Fruit fly (Drosophila melanogaster) whole organism, pupa: ENCODE measurements around the gene Alms1a.

Experiments used
- CG10348 ChIP-seq: fragments of 200-800 bp; sonication (Bioruptor generic); IDR thresholded peaks from 2 replicates; pipeline ENCODE4 v1.3.6; 2022; ENCODE audit warnings: missing biosample characterization, missing genetic modification characterization
- CG12605 ChIP-seq: fragments of 200-800 bp; sonication (Bioruptor generic); IDR thresholded peaks from 2 replicates; pipeline ENCODE4 v1.3.6; 2022; ENCODE audit warnings: missing biosample characterization, missing genetic modification characterization
- CG13204 ChIP-seq: fragments of 200-800 bp; sonication (Bioruptor generic); optimal IDR thresholded peaks from 2 replicates; lab custom pipeline; 2018; ENCODE audit warnings: missing biosample characterization, mild to moderate bottlenecking, missing genetic modification characterization, moderate library complexity
- CG14655 ChIP-seq: fragments of 200-800 bp; sonication (Bioruptor generic); optimal IDR thresholded peaks from 3 replicates; lab custom pipeline; 2017; ENCODE audit warnings: mild to moderate bottlenecking, missing biosample characterization, missing genetic modification reagents, missing genetic modification characterization
- CG15710 ChIP-seq: fragments of 200-800 bp; sonication (Bioruptor generic); optimal IDR thresholded peaks from 2 replicates; lab custom pipeline; 2018; ENCODE audit warnings: missing biosample characterization, mild to moderate bottlenecking, missing genetic modification characterization, moderate library complexity
- CG17806 ChIP-seq: fragments of 200-800 bp; sonication (Bioruptor generic); optimal IDR thresholded peaks from 2 replicates; lab custom pipeline; 2018; ENCODE audit warnings: missing biosample characterization, mild to moderate bottlenecking, missing genetic modification characterization, moderate library complexity
- CG32121 ChIP-seq: fragments of 200-800 bp; sonication (Bioruptor generic); IDR thresholded peaks from 2 replicates; pipeline ENCODE4 v1.3.6; 2022; ENCODE audit warnings: missing biosample characterization, missing genetic modification characterization
- CG34367 ChIP-seq: fragments of 200-800 bp; sonication (Bioruptor generic); optimal IDR thresholded peaks from 2 replicates; lab custom pipeline; 2018; ENCODE audit warnings: missing biosample characterization, mild to moderate bottlenecking, missing genetic modification characterization
- CG4496 ChIP-seq: fragments of 200-800 bp; sonication (Bioruptor generic); IDR thresholded peaks from 3 replicates; pipeline ENCODE4 v1.3.6; 2022; ENCODE audit warnings: missing biosample characterization, missing genetic modification characterization
- CG8159 ChIP-seq: fragments of 200-800 bp; sonication (Bioruptor generic); optimal IDR thresholded peaks from 3 replicates; lab custom pipeline; 2018; ENCODE audit warnings: missing biosample characterization, mild to moderate bottlenecking, missing genetic modification characterization, moderate library complexity
- CG8301 ChIP-seq: fragments of 200-800 bp; sonication (Bioruptor generic); optimal IDR thresholded peaks from 2 replicates; lab custom pipeline; 2018; ENCODE audit warnings: missing biosample characterization, mild to moderate bottlenecking, missing genetic modification characterization
- CG9948 ChIP-seq: fragments of 200-800 bp; sonication (Bioruptor generic); optimal IDR thresholded peaks from 2 replicates; lab custom pipeline; 2018; ENCODE audit warnings: missing biosample characterization, mild to moderate bottlenecking, missing genetic modification characterization, moderate library complexity
- D1 ChIP-seq: fragments of 200-800 bp; sonication (Bioruptor generic); optimal IDR thresholded peaks from 2 replicates; lab custom pipeline; 2018; ENCODE audit warnings: missing biosample characterization, mild to moderate bottlenecking, missing genetic modification characterization, moderate library complexity
- EcR ChIP-seq: fragments of 200-800 bp; sonication (Bioruptor generic); optimal IDR thresholded peaks from 3 replicates; lab custom pipeline; 2019; ENCODE audit warnings: missing biosample characterization, missing genetic modification characterization, mild to moderate bottlenecking, moderate library complexity, missing genetic modification reagents
- Ets98B ChIP-seq: fragments of 200-800 bp; sonication (Bioruptor generic); IDR thresholded peaks from 2 replicates; pipeline ENCODE4 v1.3.6; 2022; ENCODE audit warnings: missing biosample characterization, missing genetic modification characterization
- Pif1A ChIP-seq: fragments of 200-800 bp; sonication (Bioruptor generic); optimal IDR thresholded peaks from 3 replicates; lab custom pipeline; 2016; ENCODE audit warnings: missing biosample characterization, missing genetic modification characterization
- Pif1B ChIP-seq: fragments of 200-800 bp; sonication (Bioruptor generic); optimal IDR thresholded peaks from 3 replicates; lab custom pipeline; 2016; ENCODE audit warnings: missing biosample characterization, missing genetic modification characterization
- Snoo ChIP-seq: fragments of 200-800 bp; sonication (Bioruptor generic); optimal IDR thresholded peaks from 3 replicates; lab custom pipeline; 2017; ENCODE audit warnings: missing biosample characterization, mild to moderate bottlenecking, missing genetic modification characterization, inconsistent platforms
- fd96Ca ChIP-seq: fragments of 200-800 bp; sonication (Bioruptor generic); IDR thresholded peaks from 3 replicates; pipeline ENCODE4 v1.3.6; 2022; ENCODE audit warnings: missing biosample characterization, missing genetic modification characterization
- gl ChIP-seq: fragments of 200-800 bp; sonication (Bioruptor generic); optimal IDR thresholded peaks from 2 replicates; lab custom pipeline; 2018; ENCODE audit warnings: missing biosample characterization, mild to moderate bottlenecking, missing genetic modification characterization
- rn ChIP-seq: fragments of 200-800 bp; sonication (Bioruptor generic); IDR thresholded peaks from 2 replicates; pipeline ENCODE4 v1.3.6; 2022; ENCODE audit warnings: missing biosample characterization, missing genetic modification characterization

The Alms1a gene

dm6 chrX:4664107-4664506, 28.3 kb upstream of the Alms1a start:
- TF ChIP-seq Pif1A (GFP tag; lab: Kevin White, UChicago): peak; percentile 1
- no peak for TF ChIP-seq CG12605
- TF ChIP-seq gl (tag; lab: Kevin White, UChicago): peak; percentile 5
- TF ChIP-seq EcR (GFP tag; lab: Kevin White, UChicago): peak; percentile 43
- peak; percentile 8 for TF ChIP-seq CG15710 (tag; lab: Kevin White, UChicago)

dm6 chrX:4660642-4661252, 24.9 kb upstream of the Alms1a start:
- TF ChIP-seq CG9948 (tag; lab: Kevin White, UChicago) (peak; percentile 25), CG8159 (tag; lab: Kevin White, UChicago) (peak; percentile 32), CG15710 (tag; lab: Kevin White, UChicago) (peak; percentile 9), Snoo (no peak), CG13204 (no peak)

DNA sequence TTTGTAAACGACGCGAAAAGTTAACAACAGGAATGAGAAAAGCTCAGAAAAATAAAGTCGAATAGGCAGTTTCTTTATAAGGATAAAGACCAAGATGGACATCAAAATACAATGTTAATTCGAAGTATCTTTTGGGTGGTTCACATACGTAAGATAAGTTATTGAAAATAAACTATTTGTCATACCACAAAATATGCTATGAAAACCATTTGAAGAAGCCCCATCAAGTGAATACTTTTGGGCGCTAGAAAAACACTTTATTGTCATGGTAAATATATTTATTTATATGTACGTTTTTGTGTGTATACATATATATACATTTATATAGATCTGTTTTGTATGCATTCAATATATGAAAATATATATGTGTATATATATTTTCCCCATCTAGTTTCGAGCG, 22.1 kb upstream of the Alms1a start:
- TF ChIP-seq EcR (GFP tag; lab: Kevin White, UChicago): no peak
- peak; percentile 33; the same call in 1 of the 3 replicates for TF ChIP-seq CG4496 (GFP tag; lab: Robert Waterston, UW)
- TF ChIP-seq, all 21 proteins: peak for 1

DNA sequence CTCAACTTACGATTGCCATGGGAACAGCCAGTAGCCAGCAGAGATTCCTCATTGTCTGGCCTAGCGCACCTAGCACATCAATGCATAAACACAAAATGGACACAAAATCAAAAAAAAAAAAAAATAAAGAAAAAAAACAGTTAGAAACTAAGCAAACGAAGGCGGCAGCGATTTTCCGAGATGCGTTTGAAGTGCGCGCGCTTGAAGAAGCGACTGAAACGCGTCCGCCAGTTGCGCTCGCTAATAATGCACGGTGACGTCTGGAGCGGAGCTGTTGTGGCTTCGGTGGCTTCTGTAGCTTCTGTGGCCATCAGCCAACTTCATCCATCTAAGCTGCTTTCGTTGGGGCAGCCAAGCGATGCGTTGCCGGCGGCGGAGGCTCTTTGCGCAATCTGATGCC, 18.6 kb upstream of the Alms1a start, which contains the start of gene CG15473:
CG15473 (minus strand) TSS at position 101 of the 400 bp plus-strand sequence.
- TF ChIP-seq CG8301 (tag; lab: Kevin White, UChicago): no peak
- no peak for TF ChIP-seq CG17806 (tag; lab: Kevin White, UChicago)
- TF ChIP-seq CG15710 (tag; lab: Kevin White, UChicago): no peak
- TF ChIP-seq Pif1B (GFP tag; lab: Kevin White, UChicago): no peak
- TF ChIP-seq CG12605: no peak
- no peak for TF ChIP-seq CG34367 (tag; lab: Kevin White, UChicago)
- TF ChIP-seq fd96Ca (GFP tag; lab: Robert Waterston, UW): no peak
- no peak for TF ChIP-seq EcR (GFP tag; lab: Kevin White, UChicago)
- no peak for TF ChIP-seq rn (GFP tag; lab: Robert Waterston, UW)
- TF ChIP-seq D1 (tag; lab: Kevin White, UChicago): no peak
- TF ChIP-seq CG14655: no peak
- TF ChIP-seq Pif1A (GFP tag; lab: Kevin White, UChicago): no peak
- no peak for TF ChIP-seq Ets98B
- no peak for TF ChIP-seq CG9948 (tag; lab: Kevin White, UChicago)
- TF ChIP-seq gl (tag; lab: Kevin White, UChicago): no peak
- TF ChIP-seq CG8159 (tag; lab: Kevin White, UChicago): no peak
- no peak for TF ChIP-seq CG4496 (GFP tag; lab: Robert Waterston, UW)
- TF ChIP-seq, all 21 proteins: peak for 0

DNA sequence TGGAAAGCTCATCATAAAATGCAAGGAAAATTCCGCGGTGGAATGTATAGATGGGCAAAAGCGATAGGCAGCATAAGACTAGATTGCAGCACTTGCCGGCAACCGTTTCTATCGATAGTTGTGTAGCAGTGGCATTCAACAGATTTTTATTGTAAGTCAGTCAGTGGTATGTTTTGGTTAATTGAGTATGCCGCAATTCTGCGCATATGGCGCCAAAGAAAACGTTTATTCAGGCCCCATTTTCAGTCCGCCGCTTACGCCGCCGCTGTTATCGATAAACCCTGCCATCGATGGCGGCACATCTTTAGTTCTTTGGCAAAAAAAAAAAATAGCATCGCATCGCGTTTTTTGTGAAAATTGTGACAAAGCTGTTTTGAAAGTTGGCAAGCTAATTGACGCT, 13.9 kb upstream of the Alms1a start, which contains the start of the genes Cbp80 and Torsin:
Cbp80 (plus strand) TSS at position 265 of the 400 bp plus-strand sequence.
Torsin (minus strand) TSS at position 282 of the 400 bp plus-strand sequence.
- TF ChIP-seq CG13204: no peak
- 0 out of 3 replicates have a peak, but pooled peaks have one; percentile 23 for TF ChIP-seq fd96Ca (GFP tag; lab: Robert Waterston, UW)
- 0 out of 2 replicates have a peak, but pooled peaks have one; percentile 24 for TF ChIP-seq CG32121 (GFP tag; lab: Robert Waterston, UW)
- TF ChIP-seq Snoo: no peak

DNA sequence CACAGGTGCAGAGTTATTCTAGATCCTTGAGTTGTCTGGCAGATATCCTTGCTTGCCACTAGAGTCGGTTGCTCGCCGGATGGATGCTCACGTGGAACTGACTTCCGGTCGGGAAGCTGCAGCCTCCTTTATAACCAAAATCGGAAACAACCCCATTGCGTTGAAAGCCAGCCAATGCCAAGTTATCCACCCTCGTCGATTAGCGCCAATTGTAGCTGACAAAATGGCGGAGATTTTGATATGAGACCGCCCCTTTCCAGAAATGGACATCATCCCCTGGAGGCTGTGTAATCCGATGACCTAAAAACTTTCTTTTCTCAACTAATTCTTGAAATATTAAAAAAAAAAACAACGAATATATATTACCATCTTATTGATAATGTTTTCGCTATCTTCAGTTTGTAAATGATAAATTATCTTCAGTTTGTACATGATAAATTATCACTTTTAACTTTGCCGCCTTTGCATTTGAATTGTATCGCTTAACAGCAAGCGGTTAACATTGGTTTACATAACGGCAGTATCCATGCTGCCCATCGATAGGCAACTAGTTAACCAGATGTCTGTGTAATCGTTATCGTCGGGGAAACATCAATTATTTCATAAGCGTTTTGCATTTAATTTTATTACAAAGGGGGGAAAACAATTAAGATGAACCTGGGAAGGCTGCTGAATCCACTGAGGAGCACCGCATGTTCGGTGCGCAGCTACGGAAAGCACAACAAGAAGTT, 11.7 kb upstream of the Alms1a start, which contains the start of the genes HLH4C and mRpL30:
HLH4C (minus strand) TSS at position 99 of the 731 bp plus-strand sequence.
mRpL30 (plus strand) TSS at position 556 of the 731 bp plus-strand sequence.
- TF ChIP-seq D1 (tag; lab: Kevin White, UChicago) (no peak), CG12605 (no peak), CG4496 (GFP tag; lab: Robert Waterston, UW) (no peak), Pif1B (GFP tag; lab: Kevin White, UChicago) (no peak), CG13204 (no peak), CG8159 (tag; lab: Kevin White, UChicago) (no peak), CG10348 (GFP tag; lab: Robert Waterston, UW) (no peak), gl (tag; lab: Kevin White, UChicago) (no peak), CG8301 (tag; lab: Kevin White, UChicago) (no peak), CG32121 (GFP tag; lab: Robert Waterston, UW) (no peak), CG17806 (tag; lab: Kevin White, UChicago) (no peak), CG15710 (tag; lab: Kevin White, UChicago) (no peak), Ets98B (no peak), Snoo (no peak), CG14655 (no peak), rn (GFP tag; lab: Robert Waterston, UW) (no peak)
